Worm (Caenorhabditis elegans): ENCODE measurements around the gene W07B8.4.

The W07B8.4 gene

DNA sequence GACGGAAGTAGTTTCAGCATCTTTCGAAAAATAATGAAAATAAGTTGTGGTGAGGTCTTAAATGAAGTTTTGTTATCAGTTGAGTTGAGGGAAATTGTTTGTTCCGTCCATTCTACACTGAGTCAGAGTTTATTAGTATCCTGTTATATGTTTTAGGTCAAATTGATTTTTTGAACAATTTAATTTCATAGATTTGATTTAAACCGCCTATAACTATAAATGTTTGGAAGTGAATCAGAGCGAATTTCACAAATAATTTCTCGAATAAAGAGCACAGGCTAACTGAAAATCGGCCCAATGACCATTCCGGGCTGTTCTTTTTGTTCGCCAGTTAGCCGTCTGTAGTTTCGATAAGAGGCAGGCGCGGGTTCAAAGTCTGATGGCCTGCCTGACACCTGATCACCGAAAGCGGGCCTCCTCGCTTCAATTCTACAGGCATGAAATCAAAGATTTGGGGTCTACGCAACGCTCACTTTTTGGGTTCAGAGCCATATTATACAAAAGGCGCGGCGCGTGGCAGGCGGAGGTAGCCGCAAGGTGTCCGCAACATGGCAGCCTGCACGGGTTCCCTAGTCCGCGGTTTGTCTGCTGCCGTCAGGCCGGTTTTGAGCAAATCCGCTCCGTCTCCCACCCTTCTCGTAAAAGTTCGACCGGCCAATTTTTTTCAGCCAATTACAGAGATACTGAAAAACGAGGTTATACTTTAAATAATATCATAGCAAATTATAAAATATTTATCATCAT lies at the start of gene W07B8.4:
Gene W07B8.4 (minus strand): TSS at position 51 of the 744 bp plus-strand sequence.
- peak; percentile 49 for TF ChIP-seq elt-2 (tag; optimal IDR thresholded peaks at IDR 0.05)
- TF ChIP-seq nhr-12 (tag; optimal IDR thresholded peaks at IDR 0.05), result no peak

DNA sequence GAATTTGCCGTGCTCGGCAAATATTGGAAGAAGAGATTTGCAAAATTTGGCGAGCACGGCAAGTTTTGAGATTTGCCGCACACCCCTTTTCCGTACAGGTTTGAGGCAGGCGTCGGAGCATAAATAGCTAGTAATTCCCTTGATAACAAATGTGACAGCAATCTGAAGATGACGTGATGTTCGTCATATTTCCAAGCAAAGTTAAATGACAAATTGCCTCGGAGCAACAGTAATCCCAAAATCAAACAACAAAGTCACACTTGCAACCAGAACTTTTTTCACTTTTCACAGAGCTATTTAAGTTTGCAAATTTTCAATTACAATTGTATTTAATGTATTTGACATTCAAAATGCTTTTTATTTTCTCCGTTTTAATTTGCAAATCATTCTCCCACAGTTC lies 47.5 kb upstream of the W07B8.4 start, which contains the start of gene F25A2.1:
Gene F25A2.1 (plus strand): TSS at position 301 of the 400 bp plus-strand sequence.
- TF ChIP-seq unc-39 (tag; optimal IDR thresholded peaks at IDR 0.05) (no peak), nhr-23 (tag; optimal IDR thresholded peaks at IDR 0.05) (no peak), mdl-1 (tag; optimal IDR thresholded peaks at IDR 0.05) (no peak), elt-2 (tag; optimal IDR thresholded peaks at IDR 0.05) (peak; percentile 12), pha-4 (tag; optimal IDR thresholded peaks at IDR 0.05) (no peak)

DNA sequence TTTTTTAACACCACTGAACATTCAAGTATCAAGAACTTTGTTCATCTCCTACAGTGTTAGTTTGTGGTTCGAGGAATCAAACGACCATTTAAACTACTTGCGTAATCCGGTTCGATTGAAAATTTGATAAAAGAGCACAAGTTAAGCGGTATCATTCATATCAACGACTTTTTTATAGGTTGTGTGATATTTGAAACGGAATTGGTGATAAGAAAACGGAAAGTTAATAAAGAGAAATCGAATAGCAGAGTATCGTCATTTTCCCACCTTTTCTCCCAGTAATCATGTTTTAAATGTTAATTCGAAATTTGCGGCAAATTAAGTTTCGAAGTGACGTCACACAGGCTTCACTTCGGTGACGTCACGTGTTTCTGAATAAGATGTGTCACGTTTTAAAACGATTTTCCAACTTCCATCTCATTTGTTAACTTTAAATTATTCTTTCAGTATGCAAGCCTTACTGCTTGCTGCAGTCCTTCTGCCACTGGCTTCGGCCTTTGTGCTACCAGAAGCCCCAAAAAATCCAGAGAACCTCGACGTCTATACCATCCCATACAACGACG lies 44.6 kb upstream of the W07B8.4 start, which contains the start of gene T21H3.1:
Gene T21H3.1 (plus strand): TSS at position 448 of the 563 bp plus-strand sequence.
- TF ChIP-seq jun-1 (tag; optimal IDR thresholded peaks at IDR 0.05) (peak; percentile 44), egl-27 (tag; optimal IDR thresholded peaks at IDR 0.05) (no peak), pqm-1 (tag; optimal IDR thresholded peaks at IDR 0.05) (peak; percentile 95), mdl-1 (tag; optimal IDR thresholded peaks at IDR 0.05) (no peak), elt-2 (tag; optimal IDR thresholded peaks at IDR 0.05) (peak; percentile 96)

DNA sequence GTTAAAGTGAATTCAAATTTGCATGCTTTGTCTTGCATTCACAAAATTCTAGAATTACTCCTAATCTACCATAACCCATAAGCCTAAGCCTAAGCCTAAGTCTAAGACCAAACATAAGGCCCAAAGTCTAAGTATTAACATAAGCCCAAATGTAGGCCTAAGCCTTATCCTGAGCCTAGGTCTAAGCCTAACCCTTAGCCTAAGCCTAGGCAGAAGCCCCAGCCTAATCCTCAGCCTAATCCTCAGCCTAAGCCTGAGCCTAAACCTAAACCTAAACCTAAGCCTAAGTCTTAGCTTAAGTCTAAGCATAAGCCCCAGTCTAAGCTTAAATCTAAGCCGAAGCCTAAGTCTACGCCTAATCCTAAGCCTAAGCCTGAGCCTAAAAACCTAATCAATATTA lies 38.9 kb upstream of the W07B8.4 start:
- TF ChIP-seq hmg-11 (tag; optimal IDR thresholded peaks at IDR 0.05), result no peak
- TF ChIP-seq egl-5 (tag; optimal IDR thresholded peaks at IDR 0.05), result no peak
- TF ChIP-seq nhr-67 (tag; optimal IDR thresholded peaks at IDR 0.05), result no peak
- TF ChIP-seq nhr-237 (tag; optimal IDR thresholded peaks at IDR 0.05), result no peak
- no peak for TF ChIP-seq unc-39 (tag; optimal IDR thresholded peaks at IDR 0.05)
- no peak for TF ChIP-seq sea-2 (GFP tag; optimal IDR thresholded peaks at IDR 0.05)
- no peak for TF ChIP-seq elt-3 (tag; optimal IDR thresholded peaks at IDR 0.05)
- no peak for TF ChIP-seq elt-1 (tag; optimal IDR thresholded peaks at IDR 0.05)
- TF ChIP-seq jun-1 (tag; optimal IDR thresholded peaks at IDR 0.05), result no peak
- no peak for TF ChIP-seq ceh-9 (tag; optimal IDR thresholded peaks at IDR 0.05)
- TF ChIP-seq tbx-2 (tag; optimal IDR thresholded peaks at IDR 0.05), result no peak
- TF ChIP-seq eor-1 (tag; optimal IDR thresholded peaks at IDR 0.05), result no peak
- no peak for TF ChIP-seq nhr-11 (tag; optimal IDR thresholded peaks at IDR 0.05)
- TF ChIP-seq nhr-25 (tag; optimal IDR thresholded peaks at IDR 0.05), result no peak
- no peak for TF ChIP-seq lin-39 (tag; optimal IDR thresholded peaks at IDR 0.05)
- TF ChIP-seq nhr-76 (tag; optimal IDR thresholded peaks at IDR 0.05), result no peak
- TF ChIP-seq mdl-1 (tag; optimal IDR thresholded peaks at IDR 0.05), result no peak

DNA sequence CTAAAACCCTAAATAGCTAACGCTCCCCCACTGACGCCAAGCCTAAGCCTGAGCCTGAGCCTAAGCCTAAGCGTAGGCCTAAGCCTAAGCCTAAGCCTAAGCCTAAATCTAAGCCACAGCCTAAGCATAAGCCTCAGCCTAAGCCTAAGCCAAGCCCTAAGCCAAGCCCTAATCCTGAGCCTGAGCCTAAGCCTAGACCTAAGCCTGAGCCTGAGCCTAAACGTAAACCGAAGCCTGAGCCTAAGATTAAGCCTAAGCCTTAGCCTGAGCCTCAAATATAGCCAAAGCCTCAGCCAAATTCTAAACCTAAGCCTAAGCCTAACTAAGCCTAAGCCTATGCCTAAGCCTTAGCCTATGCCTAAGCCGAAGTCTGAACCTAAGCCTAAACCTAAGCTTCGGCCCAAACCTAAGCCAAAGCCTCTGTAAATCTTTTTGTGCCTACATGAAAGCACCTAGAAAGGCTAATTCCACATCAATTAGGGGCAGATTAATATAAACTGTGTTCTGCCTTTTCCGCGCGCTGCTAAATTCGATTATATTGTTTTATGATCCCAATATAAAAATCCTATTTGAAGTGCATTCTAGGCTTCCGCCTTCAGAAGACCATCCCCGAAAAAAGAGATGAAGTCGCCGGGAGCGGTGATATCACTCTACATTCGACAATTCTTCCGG lies 33.5 kb upstream of the W07B8.4 start, which contains the start of gene ptr-16:
Gene ptr-16 (plus strand): TSS at position 622 of the 672 bp plus-strand sequence.
- TF ChIP-seq nhr-23 (tag; optimal IDR thresholded peaks at IDR 0.05) (no peak), nfya-1 (tag; optimal IDR thresholded peaks at IDR 0.05; ENCODE audit: insufficient read depth) (no peak), egl-27 (tag; optimal IDR thresholded peaks at IDR 0.05) (no peak)

DNA sequence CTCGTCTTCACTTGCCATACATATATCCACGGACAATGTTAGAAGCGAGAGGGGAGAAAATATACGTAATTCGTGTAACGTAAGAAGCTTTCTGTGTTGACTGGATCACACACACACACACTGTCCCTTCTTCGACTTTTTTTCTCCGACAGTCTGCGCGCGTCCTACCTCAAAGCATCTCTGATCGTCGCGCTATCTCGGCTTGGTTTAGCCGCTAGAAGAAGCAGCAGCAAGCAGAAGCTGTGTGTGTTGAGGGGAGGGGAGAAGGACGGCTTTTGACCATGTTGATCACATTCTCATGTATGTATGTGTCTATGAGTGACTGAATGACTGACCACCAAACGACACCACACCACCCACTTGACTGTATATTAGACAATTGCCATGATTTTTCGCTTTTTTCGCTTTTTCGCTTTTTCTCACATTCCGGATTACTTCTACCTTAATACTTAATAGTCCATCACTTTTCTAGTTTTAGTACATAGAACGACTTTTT lies 32.5 kb upstream of the W07B8.4 start, which contains the start of gene T21H3.5:
Gene T21H3.5 (minus strand): TSS at position 98 of the 496 bp plus-strand sequence.
- TF ChIP-seq nhr-77 (tag; optimal IDR thresholded peaks at IDR 0.05) (no peak), nhr-25 (tag; optimal IDR thresholded peaks at IDR 0.05) (peak; percentile 12)

DNA sequence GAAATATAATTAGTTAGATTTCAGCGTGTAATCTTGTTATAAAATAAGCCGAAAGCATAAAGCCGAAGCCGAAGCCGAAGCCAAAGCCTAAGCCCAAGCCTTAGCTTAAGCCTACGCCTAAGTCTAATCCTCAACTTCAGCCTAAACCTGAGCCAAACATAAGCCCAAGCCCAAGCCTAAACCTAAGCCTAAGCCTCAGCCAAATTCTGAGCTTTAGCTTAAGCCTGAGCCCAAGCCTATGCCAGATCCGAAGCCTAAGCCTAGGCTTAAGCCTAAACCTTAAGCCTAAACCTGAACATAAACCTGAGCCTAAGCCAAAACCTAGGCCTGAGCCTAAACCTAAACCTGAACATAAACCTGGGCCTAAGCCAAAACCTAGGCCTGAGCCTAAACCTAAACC lies 29.0 kb upstream of the W07B8.4 start:
- TF ChIP-seq nhr-43 (tag; optimal IDR thresholded peaks at IDR 0.05; ENCODE audit: poor library complexity, severe bottlenecking), result no peak
- TF ChIP-seq mdl-1 (tag; optimal IDR thresholded peaks at IDR 0.05), result no peak
- TF ChIP-seq elt-1 (tag; optimal IDR thresholded peaks at IDR 0.05), result no peak
- TF ChIP-seq R02D3.7 (tag; optimal IDR thresholded peaks at IDR 0.05), result no peak
- no peak for TF ChIP-seq tbx-2 (tag; optimal IDR thresholded peaks at IDR 0.05)
